Fruit fly (Drosophila melanogaster) whole organism, embryonic: ENCODE results near the gene ssp3.

Experiments
- CG10267 ChIP-seq: fragments of 200-800 bp; sonication (Bioruptor generic); optimal IDR thresholded peaks from 2 replicates; lab custom pipeline; 2018; ENCODE audit warnings: missing biosample characterization, mild to moderate bottlenecking, missing genetic modification characterization, moderate library complexity
- CG10462 ChIP-seq: fragments of 200-800 bp; sonication (Bioruptor generic); optimal IDR thresholded peaks from 2 replicates; lab custom pipeline; 2016; ENCODE audit warnings: missing biosample characterization, missing genetic modification characterization
- CG11504 ChIP-seq: fragments of 200-800 bp; sonication (Bioruptor generic); optimal IDR thresholded peaks from 3 replicates; lab custom pipeline; 2019; ENCODE audit warnings: missing biosample characterization, mild to moderate bottlenecking, missing genetic modification characterization, moderate library complexity
- CG12155 ChIP-seq: fragments of 200-800 bp; sonication (Bioruptor generic); optimal IDR thresholded peaks from 3 replicates; lab custom pipeline; 2016; ENCODE audit warnings: missing biosample characterization, missing genetic modification characterization
- CG1233 ChIP-seq: fragments of 200-800 bp; sonication (Bioruptor generic); optimal IDR thresholded peaks from 4 replicates; lab custom pipeline; 2018; ENCODE audit warnings: missing biosample characterization, mild to moderate bottlenecking, missing genetic modification characterization
- CG12744 ChIP-seq: fragments of 200-800 bp; sonication (Bioruptor generic); optimal IDR thresholded peaks from 2 replicates; lab custom pipeline; 2016; ENCODE audit warnings: missing biosample characterization, missing genetic modification characterization
- CG14667 ChIP-seq: fragments of 200-800 bp; sonication (Bioruptor generic); IDR thresholded peaks from 2 replicates; pipeline ENCODE4 v1.3.6; 2022; ENCODE audit warnings: missing biosample characterization, missing genetic modification characterization
- CG15696 ChIP-seq: fragments of 200-800 bp; sonication (Bioruptor generic); optimal IDR thresholded peaks from 2 replicates; lab custom pipeline; 2019; ENCODE audit warnings: missing biosample characterization, mild to moderate bottlenecking, missing genetic modification characterization, moderate library complexity
- CG16815 ChIP-seq: fragments of 200-800 bp; sonication (Bioruptor generic); optimal IDR thresholded peaks from 3 replicates; lab custom pipeline; 2017; ENCODE audit warnings: missing biosample characterization, mild to moderate bottlenecking, missing genetic modification characterization
- CG17385 ChIP-seq: fragments of 200-800 bp; sonication (Bioruptor generic); optimal IDR thresholded peaks from 3 replicates; lab custom pipeline; 2018; ENCODE audit warnings: missing biosample characterization, mild to moderate bottlenecking, missing genetic modification characterization
- CG17829 ChIP-seq: fragments of 200-800 bp; optimal IDR thresholded peaks from 2 replicates; lab custom pipeline; 2019; ENCODE audit warnings: missing biosample characterization, mild to moderate bottlenecking, missing genetic modification characterization, moderate library complexity
- CG18262 ChIP-seq: fragments of 200-800 bp; optimal IDR thresholded peaks from 3 replicates; lab custom pipeline; 2019; ENCODE audit warnings: missing biosample characterization, mild to moderate bottlenecking, missing genetic modification characterization, moderate library complexity
- CG1832 ChIP-seq: fragments of 200-800 bp; sonication (Bioruptor generic); optimal IDR thresholded peaks from 2 replicates; lab custom pipeline; 2017; ENCODE audit warnings: missing biosample characterization, mild to moderate bottlenecking, missing genetic modification characterization, inconsistent platforms
- CG18619 ChIP-seq: fragments of 200-800 bp; sonication (Bioruptor generic); optimal IDR thresholded peaks from 3 replicates; lab custom pipeline; 2017; ENCODE audit warnings: missing biosample characterization, mild to moderate bottlenecking, missing genetic modification characterization
- CG31441 ChIP-seq: fragments of 200-800 bp; sonication (Bioruptor generic); IDR thresholded peaks from 2 replicates; pipeline ENCODE4 v1.3.6; 2022; ENCODE audit warnings: missing biosample characterization, missing genetic modification characterization
- CG33557 ChIP-seq: fragments of 200-800 bp; sonication (Bioruptor generic); optimal IDR thresholded peaks from 2 replicates; lab custom pipeline; 2019; ENCODE audit warnings: missing biosample characterization, mild to moderate bottlenecking, missing genetic modification characterization, moderate library complexity
- CG3726 ChIP-seq: fragments of 200-800 bp; sonication (Bioruptor generic); IDR thresholded peaks from 3 replicates; pipeline ENCODE4, ENCODE4 v1.3.6; 2022; ENCODE audit warnings: missing biosample characterization, missing genetic modification characterization
- CG4360 ChIP-seq: fragments of 200-800 bp; sonication (Bioruptor generic); IDR thresholded peaks from 2 replicates; pipeline ENCODE4 v1.3.6; 2022; ENCODE audit warnings: missing biosample characterization, missing genetic modification characterization
- CG4820 ChIP-seq: fragments of 200-800 bp; sonication (Bioruptor generic); optimal IDR thresholded peaks from 3 replicates; lab custom pipeline; 2016; ENCODE audit warnings: missing biosample characterization, missing genetic modification characterization
- CG4854 ChIP-seq: fragments of 200-800 bp; sonication (Bioruptor generic); optimal IDR thresholded peaks from 2 replicates; lab custom pipeline; 2016; ENCODE audit warnings: missing biosample characterization, missing genetic modification characterization, inconsistent platforms
- CG9727 ChIP-seq: fragments of 200-800 bp; sonication (Bioruptor generic); optimal IDR thresholded peaks from 3 replicates; lab custom pipeline; 2017; ENCODE audit warnings: missing biosample characterization, mild to moderate bottlenecking, missing genetic modification characterization
- CG9797 ChIP-seq: fragments of 200-800 bp; sonication (Bioruptor generic); optimal IDR thresholded peaks from 3 replicates; lab custom pipeline; 2018; ENCODE audit warnings: missing biosample characterization, mild to moderate bottlenecking, missing genetic modification characterization
- Dip3 ChIP-seq: fragments of 200-800 bp; sonication (Bioruptor generic); optimal IDR thresholded peaks from 3 replicates; lab custom pipeline; 2016; ENCODE audit warnings: missing biosample characterization, missing genetic modification characterization
- H2.0 ChIP-seq: fragments of 200-800 bp; sonication (Bioruptor generic); IDR thresholded peaks from 2 replicates; pipeline ENCODE4 v1.3.6; 2022; ENCODE audit warnings: missing biosample characterization, missing genetic modification characterization
- Lim3 ChIP-seq: fragments of 200-800 bp; sonication (Bioruptor generic); IDR thresholded peaks from 2 replicates; pipeline ENCODE4 v1.3.6; 2022; ENCODE audit warnings: missing biosample characterization, missing genetic modification characterization
- Mes4 ChIP-seq: fragments of 200-800 bp; sonication (Bioruptor generic); optimal IDR thresholded peaks from 2 replicates; lab custom pipeline; 2016; ENCODE audit warnings: missing biosample characterization, missing genetic modification characterization
- Nf-YB ChIP-seq: fragments of 200-800 bp; sonication (Bioruptor generic); optimal IDR thresholded peaks from 3 replicates; lab custom pipeline; 2019; ENCODE audit warnings: missing biosample characterization, mild to moderate bottlenecking, missing genetic modification characterization, moderate library complexity
- NfI ChIP-seq: fragments of 200-800 bp; sonication (Bioruptor generic); optimal IDR thresholded peaks from 3 replicates; lab custom pipeline; 2018; ENCODE audit warnings: missing biosample characterization, mild to moderate bottlenecking, missing genetic modification characterization, moderate library complexity
- Opbp ChIP-seq: fragments of 200-800 bp; sonication (Bioruptor generic); IDR thresholded peaks from 3 replicates; pipeline ENCODE4 v1.3.6; 2022; ENCODE audit warnings: missing biosample characterization, missing genetic modification characterization; ENCODE audit not compliant: partially characterized antibody
- Pdp1 ChIP-seq, 2 experiments: fragments of 200-800 bp; sonication (Bioruptor generic); optimal IDR thresholded peaks; 3 replicates each; lab custom pipeline; 2016; ENCODE audit warnings: missing biosample characterization in 2 of 2, missing genetic modification characterization in 2 of 2, mild to moderate bottlenecking in 1 of 2, moderate library complexity in 1 of 2
- Ptx1 ChIP-seq: fragments of 200-800 bp; sonication (Bioruptor generic); IDR thresholded peaks from 2 replicates; pipeline ENCODE4 v1.3.6; 2022; ENCODE audit warnings: missing biosample characterization, missing genetic modification characterization
- Six4 ChIP-seq: fragments of 200-800 bp; sonication (Bioruptor generic); optimal IDR thresholded peaks from 2 replicates; lab custom pipeline; 2016; ENCODE audit warnings: missing biosample characterization, missing genetic modification characterization
- Ssrp ChIP-seq: fragments of 200-800 bp; sonication (Bioruptor generic); optimal IDR thresholded peaks from 2 replicates; lab custom pipeline; 2018; ENCODE audit warnings: missing biosample characterization, mild to moderate bottlenecking, missing genetic modification characterization, moderate library complexity
- Xrp1 ChIP-seq: fragments of 200-800 bp; sonication (Bioruptor generic); IDR thresholded peaks from 2 replicates; pipeline ENCODE4 v1.3.6; 2022; ENCODE audit warnings: missing biosample characterization, missing genetic modification characterization
- fd102C ChIP-seq: fragments of 200-800 bp; sonication (Bioruptor generic); optimal IDR thresholded peaks from 2 replicates; lab custom pipeline; 2018; ENCODE audit warnings: missing biosample characterization, mild to moderate bottlenecking, missing genetic modification characterization, moderate library complexity
- gsb-n ChIP-seq: fragments of 200-800 bp; sonication (Bioruptor generic); optimal IDR thresholded peaks from 3 replicates; lab custom pipeline; 2018; ENCODE audit warnings: missing biosample characterization, mild to moderate bottlenecking, missing genetic modification characterization
- knrl ChIP-seq: fragments of 200-800 bp; sonication (Bioruptor generic); IDR thresholded peaks from 3 replicates; pipeline ENCODE4 v1.3.6; 2022; ENCODE audit warnings: missing biosample characterization, missing genetic modification characterization; ENCODE audit not compliant: partially characterized antibody
- lab ChIP-seq: fragments of 200-800 bp; sonication (Bioruptor generic); optimal IDR thresholded peaks from 3 replicates; lab custom pipeline; 2017; ENCODE audit warnings: missing biosample characterization, missing genetic modification characterization, mild to moderate bottlenecking, moderate library complexity, missing genetic modification reagents
- lmd ChIP-seq: fragments of 200-800 bp; sonication (Bioruptor generic); IDR thresholded peaks from 2 replicates; pipeline ENCODE4 v1.3.6; 2022; ENCODE audit warnings: missing biosample characterization, missing genetic modification characterization
- mld ChIP-seq: fragments of 200-800 bp; sonication (Bioruptor generic); IDR thresholded peaks from 3 replicates; pipeline ENCODE4 v1.3.6; 2022; ENCODE audit warnings: missing biosample characterization, missing genetic modification characterization; ENCODE audit not compliant: partially characterized antibody
- ranshi ChIP-seq: fragments of 200-800 bp; sonication (Bioruptor generic); IDR thresholded peaks from 2 replicates; pipeline ENCODE4 v1.3.6; 2022; ENCODE audit warnings: missing biosample characterization, missing genetic modification characterization
- rib ChIP-seq: fragments of 200-800 bp; sonication (Bioruptor generic); IDR thresholded peaks from 2 replicates; pipeline ENCODE4 v1.3.6; 2022; ENCODE audit warnings: missing biosample characterization, missing genetic modification characterization
- ro ChIP-seq: fragments of 200-800 bp; sonication (Bioruptor generic); IDR thresholded peaks from 2 replicates; pipeline ENCODE4 v1.3.6; 2022; ENCODE audit warnings: missing biosample characterization, missing genetic modification characterization
- sc ChIP-seq, 3 experiments: fragments of >200 bp in 2 of 3; fragments of 200-800 bp in 1 of 3; sonication (Bioruptor generic) in 1 of 3; optimal IDR thresholded peaks; 2 replicates in 2 of 3; 3 replicates in 1 of 3; lab custom pipeline; 2017; ENCODE audit warnings: mild to moderate bottlenecking in 1 of 3, missing biosample characterization in 1 of 3, missing genetic modification characterization in 1 of 3, missing genetic modification reagents in 1 of 3
- sna ChIP-seq: fragments of 200-800 bp; sonication (Bioruptor generic); IDR thresholded peaks from 2 replicates; pipeline ENCODE4 v1.3.6; 2022; ENCODE audit warnings: missing biosample characterization, missing genetic modification characterization; ENCODE audit not compliant: partially characterized antibody
- trem ChIP-seq: fragments of 200-800 bp; optimal IDR thresholded peaks from 3 replicates; lab custom pipeline; 2019; ENCODE audit warnings: missing biosample characterization, mild to moderate bottlenecking, missing genetic modification characterization, moderate library complexity
- tx ChIP-seq: fragments of 200-800 bp; sonication (Bioruptor generic); optimal IDR thresholded peaks from 2 replicates; lab custom pipeline; 2016; ENCODE audit warnings: missing biosample characterization, missing genetic modification characterization
- unpg ChIP-seq: fragments of 200-800 bp; sonication (Bioruptor generic); optimal IDR thresholded peaks from 3 replicates; lab custom pipeline; 2018; ENCODE audit warnings: missing biosample characterization, mild to moderate bottlenecking, missing genetic modification characterization, moderate library complexity
- zf30C ChIP-seq: fragments of 200-800 bp; sonication (Bioruptor generic); optimal IDR thresholded peaks from 3 replicates; lab custom pipeline; 2018; ENCODE audit warnings: missing biosample characterization, mild to moderate bottlenecking, missing genetic modification characterization

The ssp3 gene

dm6 chr2L:18894998-18895732, 48.6 kb downstream of the ssp3 start:
- TF ChIP-seq mld (GFP tag; lab: Robert Waterston, UW): no peak
- no peak for TF ChIP-seq lab
- TF ChIP-seq CG3726 (GFP tag; lab: Robert Waterston, UW): no peak
- no peak for TF ChIP-seq CG4854 (GFP tag; lab: Kevin White, UChicago)
- peak; percentile 66 for TF ChIP-seq CG18262
- no peak for TF ChIP-seq Opbp
- peak in 1 of 2 experiments; percentile 57 for TF ChIP-seq Pdp1 (GFP tag; optimal IDR thresholded peaks at IDR 0.05; lab: Kevin White, UChicago)
- peak; percentile 19 for TF ChIP-seq CG4820 (GFP tag; lab: Kevin White, UChicago)
- no peak for TF ChIP-seq CG4360 (GFP tag; lab: Robert Waterston, UW)
- peak; percentile 58 for TF ChIP-seq CG17829 (tag; lab: Kevin White, UChicago)
- peak; percentile 76 for TF ChIP-seq fd102C
- no peak for TF ChIP-seq sna
- no peak for TF ChIP-seq Ptx1
- no peak for TF ChIP-seq CG9797 (GFP tag; lab: Kevin White, UChicago)
- no peak for TF ChIP-seq ranshi
- TF ChIP-seq CG11504 (tag; lab: Kevin White, UChicago): peak; percentile 2
- TF ChIP-seq Nf-YB (GFP tag; lab: Kevin White, UChicago): no peak
- TF ChIP-seq CG10267 (tag; lab: Kevin White, UChicago): peak; percentile 55
- TF ChIP-seq CG10462 (GFP tag; lab: Kevin White, UChicago): peak; percentile 4
- TF ChIP-seq trem (tag; lab: Kevin White, UChicago): peak; percentile 49
- TF ChIP-seq CG17385: peak; percentile 34
- TF ChIP-seq CG15696: peak; percentile 82
- no peak for TF ChIP-seq knrl (GFP tag; lab: Robert Waterston, UW)
- peak; percentile 26 for TF ChIP-seq CG1233 (GFP tag; lab: Kevin White, UChicago)
- peak; percentile 57 for TF ChIP-seq CG9727 (GFP tag; lab: Kevin White, UChicago)
- no peak for TF ChIP-seq CG1832 (GFP tag; lab: Kevin White, UChicago)
- no peak for TF ChIP-seq rib
- TF ChIP-seq CG16815 (GFP tag; lab: Kevin White, UChicago): peak; percentile 13
- no peak for TF ChIP-seq ro (GFP tag; lab: Robert Waterston, UW)
- TF ChIP-seq gsb-n (tag; lab: Kevin White, UChicago): peak; percentile 28
- peak; percentile 82 for TF ChIP-seq zf30C (GFP tag; lab: Kevin White, UChicago)
- TF ChIP-seq CG33557 (GFP tag; lab: Kevin White, UChicago): peak; percentile 36
- no peak for TF ChIP-seq Lim3 (GFP tag; lab: Robert Waterston, UW)
- no peak for TF ChIP-seq tx (GFP tag; lab: Kevin White, UChicago)
- TF ChIP-seq Xrp1: peak; percentile 73
- TF ChIP-seq CG12155 (GFP tag; lab: Kevin White, UChicago): no peak
- no peak for TF ChIP-seq CG12744 (GFP tag; lab: Kevin White, UChicago)
- no peak for TF ChIP-seq H2.0
- no peak for TF ChIP-seq sc (optimal IDR thresholded peaks at IDR 0.05; lab: Kevin White, UChicago)
- TF ChIP-seq sc (GFP tag; optimal IDR thresholded peaks at IDR 0.05; lab: Kevin White, UChicago): no peak
- peak; percentile 54 for TF ChIP-seq CG31441 (GFP tag; lab: Robert Waterston, UW)
- TF ChIP-seq CG14667: no peak
- peak; percentile 22; the same call in 1 of the 2 replicates for TF ChIP-seq lmd
- no peak for TF ChIP-seq CG18619 (GFP tag; lab: Kevin White, UChicago)
- no peak for TF ChIP-seq Dip3 (GFP tag; lab: Kevin White, UChicago)
- TF ChIP-seq NfI (GFP tag; lab: Kevin White, UChicago): no peak
- TF ChIP-seq unpg (GFP tag; lab: Kevin White, UChicago): peak; percentile 5
- no peak for TF ChIP-seq Six4
- no peak for TF ChIP-seq Mes4 (GFP tag; lab: Kevin White, UChicago)
- no peak for TF ChIP-seq Ssrp (tag; lab: Kevin White, UChicago)
